Fruit fly (Drosophila melanogaster): ENCODE measurements around the gene shop.

The shop gene

dm6 chrX:18837046-18837445 is 11.3 kb downstream of the shop start:
- no peak for TF ChIP-seq CG13204 (GFP tag; optimal IDR thresholded peaks at IDR 0.05)
- peak; percentile 54; the same call in 2 of the 3 replicates for TF ChIP-seq CG4496 (GFP tag; IDR thresholded peaks at IDR 0.05)
- TF ChIP-seq Snoo (tag; optimal IDR thresholded peaks at IDR 0.05) = no peak
- TF ChIP-seq CG17806 (tag; optimal IDR thresholded peaks at IDR 0.05) = no peak
- TF ChIP-seq Ets98B (GFP tag; IDR thresholded peaks at IDR 0.05) = no peak
- no peak for TF ChIP-seq EcR (GFP tag; optimal IDR thresholded peaks at IDR 0.05)
- TF ChIP-seq CG10348 (GFP tag; IDR thresholded peaks at IDR 0.05) = no peak
- TF ChIP-seq CG8159 (tag; optimal IDR thresholded peaks at IDR 0.05) = no peak
- no peak for TF ChIP-seq CG8301 (tag; optimal IDR thresholded peaks at IDR 0.05)
- TF ChIP-seq CG15710 (tag; optimal IDR thresholded peaks at IDR 0.05) = peak; percentile 42
- TF ChIP-seq Pif1B (GFP tag; optimal IDR thresholded peaks at IDR 0.05) = no peak
- TF ChIP-seq CG34367 (tag; optimal IDR thresholded peaks at IDR 0.05) = no peak
- peak; percentile 4 for TF ChIP-seq CG9948 (tag; optimal IDR thresholded peaks at IDR 0.05)
- TF ChIP-seq fd96Ca (GFP tag; IDR thresholded peaks at IDR 0.05) = peak; percentile 52; the same call in 2 of the 3 replicates
- peak; percentile 22; the same call in 1 of the 2 replicates for TF ChIP-seq CG32121 (GFP tag; IDR thresholded peaks at IDR 0.05)
- TF ChIP-seq CG14655 (GFP tag; optimal IDR thresholded peaks at IDR 0.05) = no peak
- TF ChIP-seq Pif1A (GFP tag; optimal IDR thresholded peaks at IDR 0.05) = no peak

- TF ChIP-seq CG8301 (tag; optimal IDR thresholded peaks at IDR 0.05) (peak; percentile 10), fd96Ca (GFP tag; IDR thresholded peaks at IDR 0.05) (no peak), CG12605 (GFP tag; IDR thresholded peaks at IDR 0.05) (peak; percentile 36; the same call in 1 of the 2 replicates), CG4496 (GFP tag; IDR thresholded peaks at IDR 0.05) (peak; percentile 36; the same call in 1 of the 3 replicates), EcR (GFP tag; optimal IDR thresholded peaks at IDR 0.05) (peak; percentile 47), CG15710 (tag; optimal IDR thresholded peaks at IDR 0.05) (peak; percentile 48), CG14655 (GFP tag; optimal IDR thresholded peaks at IDR 0.05) (peak; percentile 32), CG34367 (tag; optimal IDR thresholded peaks at IDR 0.05) (peak; percentile 33), Ets98B (GFP tag; IDR thresholded peaks at IDR 0.05) (peak; percentile 29; the same call in 1 of the 2 replicates), CG17806 (tag; optimal IDR thresholded peaks at IDR 0.05) (no peak), CG8159 (tag; optimal IDR thresholded peaks at IDR 0.05) (peak; percentile 28), Pif1A (GFP tag; optimal IDR thresholded peaks at IDR 0.05) (peak; percentile 24), CG9948 (tag; optimal IDR thresholded peaks at IDR 0.05) (peak; percentile 28), Pif1B (GFP tag; optimal IDR thresholded peaks at IDR 0.05) (no peak), gl (tag; optimal IDR thresholded peaks at IDR 0.05) (peak; percentile 61), D1 (tag; optimal IDR thresholded peaks at IDR 0.05) (no peak)
These were observed 12.1 kb downstream of the shop start for dm6 chrX:18836315-18836714.

dm6 chrX:18835500-18835899 is 12.9 kb downstream of the shop start:
- peak; percentile 68; the same call in 2 of the 3 replicates for TF ChIP-seq CG4496 (GFP tag; IDR thresholded peaks at IDR 0.05)
- TF ChIP-seq CG8301 (tag; optimal IDR thresholded peaks at IDR 0.05) = peak; percentile 36
- TF ChIP-seq Ets98B (GFP tag; IDR thresholded peaks at IDR 0.05) = no peak
- TF ChIP-seq CG8159 (tag; optimal IDR thresholded peaks at IDR 0.05) = peak; percentile 53
- TF ChIP-seq CG13204 (GFP tag; optimal IDR thresholded peaks at IDR 0.05) = peak; percentile 23
- TF ChIP-seq gl (tag; optimal IDR thresholded peaks at IDR 0.05) = peak; percentile 37
- TF ChIP-seq CG15710 (tag; optimal IDR thresholded peaks at IDR 0.05) = peak; percentile 53
- no peak for TF ChIP-seq CG10348 (GFP tag; IDR thresholded peaks at IDR 0.05)
- no peak; the same call in 1 of the 2 replicates for TF ChIP-seq CG12605 (GFP tag; IDR thresholded peaks at IDR 0.05)
- TF ChIP-seq CG34367 (tag; optimal IDR thresholded peaks at IDR 0.05) = peak; percentile 47
- TF ChIP-seq CG9948 (tag; optimal IDR thresholded peaks at IDR 0.05) = peak; percentile 36
- TF ChIP-seq Pif1A (GFP tag; optimal IDR thresholded peaks at IDR 0.05) = no peak
- peak; percentile 50 for TF ChIP-seq CG14655 (GFP tag; optimal IDR thresholded peaks at IDR 0.05)
- TF ChIP-seq fd96Ca (GFP tag; IDR thresholded peaks at IDR 0.05) = no peak
- no peak for TF ChIP-seq Snoo (tag; optimal IDR thresholded peaks at IDR 0.05)
- peak; percentile 37 for TF ChIP-seq CG17806 (tag; optimal IDR thresholded peaks at IDR 0.05)
- TF ChIP-seq D1 (tag; optimal IDR thresholded peaks at IDR 0.05) = no peak
- TF ChIP-seq EcR (GFP tag; optimal IDR thresholded peaks at IDR 0.05) = no peak
- TF ChIP-seq Pif1B (GFP tag; optimal IDR thresholded peaks at IDR 0.05) = peak; percentile 8
- TF ChIP-seq CG32121 (GFP tag; IDR thresholded peaks at IDR 0.05) = no peak

dm6 chrX:18835003-18835402 is 13.4 kb downstream of the shop start:
- no peak for TF ChIP-seq CG17806 (tag; optimal IDR thresholded peaks at IDR 0.05)
- no peak for TF ChIP-seq Pif1B (GFP tag; optimal IDR thresholded peaks at IDR 0.05)
- TF ChIP-seq CG8301 (tag; optimal IDR thresholded peaks at IDR 0.05) = no peak
- no peak for TF ChIP-seq CG13204 (GFP tag; optimal IDR thresholded peaks at IDR 0.05)
- TF ChIP-seq Pif1A (GFP tag; optimal IDR thresholded peaks at IDR 0.05) = no peak

dm6 chrX:18834399-18834798 is 14.0 kb downstream of the shop start:
- peak; percentile 23 for TF ChIP-seq CG14655 (GFP tag; optimal IDR thresholded peaks at IDR 0.05)
- TF ChIP-seq CG12605 (GFP tag; IDR thresholded peaks at IDR 0.05) = no peak
- TF ChIP-seq CG34367 (tag; optimal IDR thresholded peaks at IDR 0.05) = no peak
- TF ChIP-seq CG15710 (tag; optimal IDR thresholded peaks at IDR 0.05) = no peak
- TF ChIP-seq EcR (GFP tag; optimal IDR thresholded peaks at IDR 0.05) = no peak
- TF ChIP-seq Pif1B (GFP tag; optimal IDR thresholded peaks at IDR 0.05) = peak; percentile 47
- TF ChIP-seq CG17806 (tag; optimal IDR thresholded peaks at IDR 0.05) = peak; percentile 60
- peak; percentile 70 for TF ChIP-seq CG8159 (tag; optimal IDR thresholded peaks at IDR 0.05)
- no peak for TF ChIP-seq gl (tag; optimal IDR thresholded peaks at IDR 0.05)
- peak; percentile 41; the same call in 1 of the 2 replicates for TF ChIP-seq Ets98B (GFP tag; IDR thresholded peaks at IDR 0.05)
- TF ChIP-seq fd96Ca (GFP tag; IDR thresholded peaks at IDR 0.05) = 0 out of 3 replicates have a peak, but pooled peaks have one; percentile 40
- TF ChIP-seq CG32121 (GFP tag; IDR thresholded peaks at IDR 0.05) = 0 out of 2 replicates have a peak, but pooled peaks have one; percentile 15
- TF ChIP-seq rn (GFP tag; IDR thresholded peaks at IDR 0.05) = 0 out of 2 replicates have a peak, but pooled peaks have one; percentile 19
- no peak for TF ChIP-seq CG13204 (GFP tag; optimal IDR thresholded peaks at IDR 0.05)
- TF ChIP-seq Pif1A (GFP tag; optimal IDR thresholded peaks at IDR 0.05) = peak; percentile 65
- no peak for TF ChIP-seq D1 (tag; optimal IDR thresholded peaks at IDR 0.05)
- TF ChIP-seq CG9948 (tag; optimal IDR thresholded peaks at IDR 0.05) = no peak
- TF ChIP-seq Snoo (tag; optimal IDR thresholded peaks at IDR 0.05) = peak; percentile 71
- peak; percentile 65; the same call in 2 of the 3 replicates for TF ChIP-seq CG4496 (GFP tag; IDR thresholded peaks at IDR 0.05)
- TF ChIP-seq CG8301 (tag; optimal IDR thresholded peaks at IDR 0.05) = no peak
- no peak for TF ChIP-seq CG10348 (GFP tag; IDR thresholded peaks at IDR 0.05)

Data from whole organism, pupa.